Worm (Caenorhabditis elegans) whole organism, young adult: Measurements from ENCODE around the gene srx-14.
A peak's percentile ranks its signal among the peaks of the same experiment; 100 is the strongest.

ENCODE experiments used
- B0261.1 ChIP-seq: sonication (generic microtip); optimal IDR thresholded peaks from 2 replicates; lab custom pipeline; 2016; ENCODE audit warnings: mild to moderate bottlenecking, missing genetic modification characterization, moderate library complexity, missing compliant biosample characterization
- B0336.3 ChIP-seq: fragments of 200-800 bp; sonication (Bioruptor generic); IDR thresholded peaks from 2 replicates; pipeline ENCODE4 v1.3.6; 2022; ENCODE audit warnings: missing genetic modification characterization, missing compliant biosample characterization
- C06A6.2 ChIP-seq: fragments of 200-800 bp; sonication (Bioruptor generic); conservative IDR thresholded peaks from 2 replicates; pipeline ENCODE4 v1.3.6; 2022; ENCODE audit warnings: missing genetic modification characterization, missing compliant biosample characterization
- F10E7.11 ChIP-seq: sonication (generic microtip); optimal IDR thresholded peaks from 2 replicates; lab custom pipeline; 2017; ENCODE audit warnings: mild to moderate bottlenecking, missing genetic modification characterization, moderate library complexity, missing compliant biosample characterization
- F23B12.7 ChIP-seq: sonication (generic microtip); optimal IDR thresholded peaks from 2 replicates; lab custom pipeline; 2017; ENCODE audit warnings: missing genetic modification characterization, mild to moderate bottlenecking, missing compliant biosample characterization, antibody characterized with exemption, moderate library complexity; ENCODE audit not compliant: insufficient read depth
- F52B5.7 ChIP-seq: sonication (generic microtip); optimal IDR thresholded peaks from 2 replicates; lab custom pipeline; 2016; ENCODE audit warnings: mild to moderate bottlenecking, missing genetic modification characterization, missing compliant biosample characterization
- F55B11.4 ChIP-seq: sonication (generic microtip); optimal IDR thresholded peaks from 2 replicates; lab custom pipeline; 2016; ENCODE audit warnings: missing compliant biosample characterization, missing genetic modification characterization, borderline replicate concordance; ENCODE audit not compliant: insufficient read depth
- K11D2.4 ChIP-seq: fragments of 200-800 bp; sonication (Bioruptor generic); IDR thresholded peaks from 2 replicates; pipeline ENCODE4 v1.3.6; 2022; ENCODE audit warnings: missing genetic modification reagents, missing genetic modification characterization, missing compliant biosample characterization
- T26A5.8 ChIP-seq: sonication (generic microtip); optimal IDR thresholded peaks from 2 replicates; lab custom pipeline; 2016; ENCODE audit warnings: missing genetic modification characterization, missing compliant biosample characterization
- Y67H2A.10 ChIP-seq: fragments of 200-800 bp; sonication (Bioruptor generic); conservative IDR thresholded peaks from 2 replicates; pipeline ENCODE4 v1.3.6; 2022; ENCODE audit warnings: missing genetic modification reagents, missing genetic modification characterization, missing compliant biosample characterization
- atf-7 ChIP-seq: sonication (generic microtip); optimal IDR thresholded peaks from 2 replicates; lab custom pipeline; 2017; ENCODE audit warnings: mild to moderate bottlenecking, missing genetic modification characterization, missing compliant biosample characterization
- attf-6 ChIP-seq: fragments of 200-800 bp; sonication (Bioruptor generic); IDR thresholded peaks from 2 replicates; pipeline ENCODE4 v1.3.6; 2022; ENCODE audit warnings: missing genetic modification reagents, missing genetic modification characterization, missing compliant biosample characterization
- bed-1 ChIP-seq: fragments of 200-800 bp; sonication (Bioruptor generic); IDR thresholded peaks from 2 replicates; pipeline ENCODE4 v1.3.6; 2022; ENCODE audit warnings: missing genetic modification reagents, missing genetic modification characterization, missing compliant biosample characterization
- cebp-2 ChIP-seq: fragments of 200-800 bp; sonication (Bioruptor generic); IDR thresholded peaks from 2 replicates; pipeline ENCODE4 v1.3.6; 2022; ENCODE audit warnings: missing genetic modification characterization, missing compliant biosample characterization
- ceh-40 ChIP-seq: fragments of 200-800 bp; sonication (Bioruptor generic); IDR thresholded peaks from 2 replicates; pipeline ENCODE4 v1.3.6; 2022; ENCODE audit warnings: missing genetic modification characterization, missing compliant biosample characterization
- ceh-58 ChIP-seq: fragments of 200-800 bp; sonication (Bioruptor generic); IDR thresholded peaks from 2 replicates; pipeline ENCODE4 v1.3.6; 2022; ENCODE audit warnings: missing genetic modification characterization, missing compliant biosample characterization
- egl-18 ChIP-seq: fragments of 200-800 bp; sonication (Bioruptor generic); IDR thresholded peaks from 2 replicates; pipeline ENCODE4 v1.3.6; 2022; ENCODE audit warnings: missing genetic modification reagents, missing genetic modification characterization, missing compliant biosample characterization
- egrh-3 ChIP-seq: fragments of 200-800 bp; sonication (Bioruptor generic); IDR thresholded peaks from 2 replicates; pipeline ENCODE4 v1.3.6; 2022; ENCODE audit warnings: missing genetic modification reagents, missing genetic modification characterization, missing compliant biosample characterization
- ekl-4 ChIP-seq: fragments of 200-800 bp; sonication (Bioruptor generic); IDR thresholded peaks from 2 replicates; pipeline ENCODE4 v1.3.6; 2022; ENCODE audit warnings: missing genetic modification reagents, missing genetic modification characterization, missing compliant biosample characterization
- fkh-3 ChIP-seq: sonication (generic microtip); optimal IDR thresholded peaks from 2 replicates; lab custom pipeline; 2016; ENCODE audit warnings: mild to moderate bottlenecking, missing genetic modification characterization, missing compliant biosample characterization
- let-526 ChIP-seq: fragments of 200-800 bp; sonication (Bioruptor generic); IDR thresholded peaks from 2 replicates; pipeline ENCODE4 v1.3.6; 2022; ENCODE audit warnings: missing genetic modification reagents, missing genetic modification characterization, missing compliant biosample characterization
- let-607 ChIP-seq, 2 experiments: fragments of 200-800 bp in 1 of 2; sonication (Bioruptor generic) in 1 of 2; sonication (generic microtip) in 1 of 2; optimal IDR thresholded peaks; 2 replicates each; lab custom pipeline; 2016 to 2018; ENCODE audit warnings: mild to moderate bottlenecking in 2 of 2, missing compliant biosample characterization in 2 of 2, missing genetic modification characterization in 2 of 2, moderate library complexity in 2 of 2, missing genotype in 1 of 2
- lin-54 ChIP-seq: fragments of 200-800 bp; sonication (Bioruptor generic); optimal IDR thresholded peaks from 2 replicates; lab custom pipeline; 2018; ENCODE audit warnings: mild to moderate bottlenecking, missing genetic modification characterization, missing compliant biosample characterization
- lsy-27 ChIP-seq: sonication (generic microtip); optimal IDR thresholded peaks from 2 replicates; lab custom pipeline; 2017; ENCODE audit warnings: missing genetic modification characterization, mild to moderate bottlenecking, missing compliant biosample characterization, antibody characterized with exemption, missing genotype, borderline replicate concordance; ENCODE audit not compliant: insufficient read depth
- madf-3 ChIP-seq: fragments of 200-800 bp; sonication (Bioruptor generic); IDR thresholded peaks from 2 replicates; pipeline ENCODE4 v1.3.6; 2022; ENCODE audit warnings: missing genetic modification reagents, missing genetic modification characterization, missing compliant biosample characterization
- nfyb-1 ChIP-seq: fragments of 200-800 bp; sonication (Bioruptor generic); IDR thresholded peaks from 2 replicates; pipeline ENCODE4 v1.3.6; 2022; ENCODE audit warnings: missing genetic modification reagents, missing genetic modification characterization, missing compliant biosample characterization
- rec-8 ChIP-seq, 2 experiments: sonication (generic microtip); optimal IDR thresholded peaks; 2 replicates each; lab custom pipeline; 2016; ENCODE audit warnings: mild to moderate bottlenecking in 2 of 2, missing genetic modification characterization in 2 of 2, missing genetic modification reagents in 2 of 2, missing genotype in 2 of 2, missing biosample characterization in 1 of 2, missing compliant biosample characterization in 1 of 2, moderate library complexity in 1 of 2
- rpc-1 ChIP-seq, 2 experiments: fragments of 150-350 bp in 1 of 2; sonication (generic microtip) in 1 of 2; optimal IDR thresholded peaks; 2 replicates each; lab custom pipeline; 2014 to 2018; ENCODE audit warnings: missing biosample characterization in 1 of 2, missing genetic modification characterization in 1 of 2, missing genetic modification reagents in 1 of 2, missing genotype in 1 of 2
- snpc-3.4 ChIP-seq: sonication (generic microtip); optimal IDR thresholded peaks from 2 replicates; lab custom pipeline; 2017; ENCODE audit warnings: missing genetic modification characterization, mild to moderate bottlenecking, missing compliant biosample characterization, antibody characterized with exemption, moderate library complexity, missing genotype, missing genetic modification reagents
- somi-1 ChIP-seq: fragments of 200-800 bp; sonication (Bioruptor generic); optimal IDR thresholded peaks from 2 replicates; lab custom pipeline; 2018; ENCODE audit warnings: mild to moderate bottlenecking, missing genetic modification characterization, missing compliant biosample characterization
- tlf-1 ChIP-seq: fragments of 200-800 bp; sonication (Bioruptor generic); optimal IDR thresholded peaks from 2 replicates; lab custom pipeline; 2018; ENCODE audit warnings: mild to moderate bottlenecking, missing genetic modification characterization, missing compliant biosample characterization
- xnd-1 ChIP-seq: sonication (generic microtip); optimal IDR thresholded peaks from 2 replicates; lab custom pipeline; 2016; ENCODE audit warnings: missing genotype, missing genetic modification reagents, missing genetic modification characterization, missing compliant biosample characterization
- zfh-2 ChIP-seq: fragments of 200-800 bp; sonication (Bioruptor generic); conservative IDR thresholded peaks from 2 replicates; pipeline ENCODE4 v1.3.6; 2022; ENCODE audit warnings: missing genetic modification reagents, missing genetic modification characterization, missing compliant biosample characterization
- ztf-25 ChIP-seq: fragments of 200-800 bp; sonication (Bioruptor generic); IDR thresholded peaks from 2 replicates; pipeline ENCODE4 v1.3.6; 2022; ENCODE audit warnings: missing genetic modification reagents, missing genetic modification characterization, missing compliant biosample characterization
- ztf-26 ChIP-seq: sonication (generic microtip); optimal IDR thresholded peaks from 2 replicates; lab custom pipeline; 2017; ENCODE audit warnings: missing genetic modification characterization, missing compliant biosample characterization
- ztf-6 ChIP-seq: fragments of 200-800 bp; sonication (Bioruptor generic); IDR thresholded peaks from 2 replicates; pipeline ENCODE4 v1.3.6; 2022; ENCODE audit warnings: missing genetic modification reagents, missing genetic modification characterization, missing compliant biosample characterization

srx-14 gene

ce11 chrIV:1127852-1128251 lies 14.3 kb upstream of the srx-14 start:
- TF ChIP-seq madf-3 (GFP tag; lab: Robert Waterston, UW) (no peak), lsy-27 (tag; lab: Kevin White, UChicago) (no peak), zfh-2 (GFP tag; lab: Robert Waterston, UW) (peak; percentile 90), ztf-26 (tag; lab: Kevin White, UChicago) (no peak), nfyb-1 (peak; percentile 38; the same call in 1 of the 2 replicates), egrh-3 (GFP tag; lab: Robert Waterston, UW) (peak; percentile 32; the same call in 1 of the 2 replicates), ztf-6 (no peak), egl-18 (GFP tag; lab: Robert Waterston, UW) (no peak), B0336.3 (GFP tag; lab: Robert Waterston, UW) (no peak)

- no peak for TF ChIP-seq F10E7.11 (tag; lab: Kevin White, UChicago)
- peak; percentile 52; the same call in 1 of the 2 replicates for TF ChIP-seq zfh-2 (GFP tag; lab: Robert Waterston, UW)
- 0 out of 2 replicates have a peak, but pooled peaks have one; percentile 29 for TF ChIP-seq cebp-2 (GFP tag; lab: Robert Waterston, UW)
Observed at ce11 chrIV:1126490-1126889, 13.0 kb upstream of the srx-14 start, which contains the start of gene perm-2. TSS of gene perm-2 (plus strand) at chrIV:1126790.

ce11 chrIV:1124741-1125140 lies 11.2 kb upstream of the srx-14 start, which contains the start of gene perm-4:
TSS of gene perm-4 (minus strand) at chrIV:1125107.
- TF ChIP-seq zfh-2 (GFP tag; lab: Robert Waterston, UW) (peak; percentile 91), F23B12.7 (no peak)

ce11 chrIV:1123357-1123756 lies 9.8 kb upstream of the srx-14 start:
- no peak for TF ChIP-seq let-526 (GFP tag; lab: Robert Waterston, UW)
- TF ChIP-seq let-607 (tag; optimal IDR thresholded peaks at IDR 0.05; lab: Kevin White, UChicago), result no peak
- TF ChIP-seq snpc-3.4 (tag; lab: Kevin White, UChicago), result no peak
- no peak for TF ChIP-seq lin-54
- no peak for TF ChIP-seq xnd-1 (tag; lab: Kevin White, UChicago)
- TF ChIP-seq F52B5.7, result no peak
- TF ChIP-seq rpc-1 (optimal IDR thresholded peaks at IDR 0.05; lab: Kevin White, UChicago), result no peak
- no peak for TF ChIP-seq rpc-1 (tag; optimal IDR thresholded peaks at IDR 0.05; lab: Kevin White, UChicago)
- no peak for TF ChIP-seq T26A5.8
- TF ChIP-seq ztf-25 (GFP tag; lab: Robert Waterston, UW), result no peak
- TF ChIP-seq ekl-4 (GFP tag; lab: Robert Waterston, UW), result no peak
- TF ChIP-seq zfh-2 (GFP tag; lab: Robert Waterston, UW), result peak; percentile 84
- 0 out of 2 replicates have a peak, but pooled peaks have one; percentile 53 for TF ChIP-seq ceh-58
- no peak for TF ChIP-seq ceh-40 (GFP tag; lab: Robert Waterston, UW)
- TF ChIP-seq, all 124 proteins: peak for 2

ce11 chrIV:1121511-1121910 lies 8.0 kb upstream of the srx-14 start:
- TF ChIP-seq egrh-3 (GFP tag; lab: Robert Waterston, UW) (peak; percentile 85), rec-8 (tag; optimal IDR thresholded peaks at IDR 0.05; lab: Kevin White, UChicago) (no peak), B0261.1 (tag; lab: Kevin White, UChicago) (no peak), F10E7.11 (tag; lab: Kevin White, UChicago) (peak; percentile 25), fkh-3 (tag; lab: Kevin White, UChicago) (no peak), K11D2.4 (GFP tag; lab: Robert Waterston, UW) (no peak), attf-6 (GFP tag; lab: Robert Waterston, UW) (no peak), atf-7 (tag; lab: Kevin White, UChicago) (peak; percentile 15), xnd-1 (tag; lab: Kevin White, UChicago) (no peak), ztf-6 (no peak), tlf-1 (GFP tag; lab: Kevin White, UChicago) (no peak), zfh-2 (GFP tag; lab: Robert Waterston, UW) (peak; percentile 96), C06A6.2 (GFP tag; lab: Robert Waterston, UW) (no peak), bed-1 (GFP tag; lab: Robert Waterston, UW) (no peak), somi-1 (GFP tag; lab: Kevin White, UChicago) (no peak), Y67H2A.10 (GFP tag; lab: Robert Waterston, UW) (no peak), F55B11.4 (tag; lab: Kevin White, UChicago) (no peak)
- TF ChIP-seq, all 124 proteins: peak for 4
